Worm (Caenorhabditis elegans) whole organism, L4 larva: ENCODE measurements around the gene ZK1320.11.
A peak's percentile ranks its signal among the peaks of the same experiment; 100 is the strongest.

Experiments used
- D1046.2 ChIP-seq: fragments of 200-800 bp; sonication (Bioruptor generic); IDR thresholded peaks from 2 replicates; pipeline ENCODE4 v1.3.6; 2022; ENCODE audit warnings: missing genetic modification characterization, missing compliant biosample characterization
- F26F4.8 ChIP-seq: fragments of 200-800 bp; sonication (Bioruptor generic); conservative IDR thresholded peaks from 2 replicates; pipeline ENCODE4 v1.3.6; 2022; ENCODE audit warnings: missing genetic modification characterization, missing compliant biosample characterization
- F44E2.7 ChIP-seq: fragments of 200-800 bp; sonication (Bioruptor generic); IDR thresholded peaks from 2 replicates; pipeline ENCODE4 v2.1.2; 2022; ENCODE audit warnings: missing genetic modification characterization, missing compliant biosample characterization
- R02D3.7 ChIP-seq: fragments of 150-350 bp; sonication (generic microtip); optimal IDR thresholded peaks from 3 replicates; lab custom pipeline; 2014; ENCODE audit warnings: missing biosample characterization, missing genetic modification characterization
- Y48G9A.11 ChIP-seq: fragments of 200-800 bp; sonication (Bioruptor generic); IDR thresholded peaks from 2 replicates; pipeline ENCODE4 v1.3.6; 2022; ENCODE audit warnings: missing genetic modification reagents, missing genetic modification characterization, missing compliant biosample characterization
- ZK337.2 ChIP-seq: fragments of 200-800 bp; sonication (Bioruptor generic); IDR thresholded peaks from 2 replicates; pipeline ENCODE4 v1.3.6; 2022; ENCODE audit warnings: missing genetic modification reagents, missing genetic modification characterization, missing compliant biosample characterization
- ceh-44 ChIP-seq: fragments of 200-800 bp; sonication (Bioruptor generic); IDR thresholded peaks from 2 replicates; pipeline ENCODE4 v1.3.6; 2022; ENCODE audit warnings: missing genetic modification reagents, missing genetic modification characterization, missing compliant biosample characterization
- ceh-62 ChIP-seq: sonication (generic microtip); optimal IDR thresholded peaks from 2 replicates; lab custom pipeline; 2017; ENCODE audit warnings: missing biosample characterization, missing genetic modification characterization
- ctbp-1 ChIP-seq: fragments of 200-800 bp; sonication (Bioruptor generic); IDR thresholded peaks from 2 replicates; pipeline ENCODE4 v1.3.6; 2022; ENCODE audit warnings: missing genetic modification reagents, missing genetic modification characterization, missing compliant biosample characterization
- daf-16 ChIP-seq, 3 experiments: sonication (generic microtip); optimal IDR thresholded peaks; 2 replicates each; lab custom pipeline; 2016 to 2017; ENCODE audit warnings: missing genetic modification characterization in 3 of 3, missing genetic modification reagents in 3 of 3, mild to moderate bottlenecking in 2 of 3, missing compliant biosample characterization in 2 of 3, missing biosample characterization in 1 of 3, moderate library complexity in 1 of 3
- dmd-6 ChIP-seq: fragments of 200-800 bp; sonication (Bioruptor generic); IDR thresholded peaks from 2 replicates; pipeline ENCODE4 v1.3.6; 2022; ENCODE audit warnings: missing genetic modification reagents, missing genetic modification characterization, missing compliant biosample characterization
- dmd-8 ChIP-seq: fragments of 200-800 bp; sonication (Bioruptor generic); IDR thresholded peaks from 2 replicates; pipeline ENCODE4 v1.3.6; 2022; ENCODE audit warnings: missing genetic modification characterization, missing compliant biosample characterization
- dpl-1 ChIP-seq: fragments of 150-350 bp; optimal IDR thresholded peaks from 2 replicates; lab custom pipeline; 2014; ENCODE audit warnings: missing biosample characterization, missing genetic modification reagents, missing genetic modification characterization
- duxl-1 ChIP-seq: sonication (generic microtip); optimal IDR thresholded peaks from 2 replicates; lab custom pipeline; 2016; ENCODE audit warnings: mild to moderate bottlenecking, missing genetic modification characterization, moderate library complexity, missing compliant biosample characterization; ENCODE audit not compliant: poor library complexity
- egl-43 ChIP-seq: fragments of 200-800 bp; sonication (Bioruptor generic); IDR thresholded peaks from 2 replicates; pipeline ENCODE4 v1.3.6; 2022; ENCODE audit warnings: missing genetic modification reagents, missing genetic modification characterization, missing compliant biosample characterization
- gei-8 ChIP-seq: fragments of 200-800 bp; sonication (Bioruptor generic); optimal IDR thresholded peaks from 2 replicates; lab custom pipeline; 2018; ENCODE audit warnings: mild to moderate bottlenecking, missing genetic modification characterization, missing compliant biosample characterization
- hlh-11 ChIP-seq: fragments of 200-800 bp; sonication (Bioruptor generic); optimal IDR thresholded peaks from 2 replicates; lab custom pipeline; 2018; ENCODE audit warnings: mild to moderate bottlenecking, missing genetic modification characterization, missing compliant biosample characterization
- hlh-30 ChIP-seq: sonication (generic microtip); optimal IDR thresholded peaks from 2 replicates; lab custom pipeline; 2017; ENCODE audit warnings: antibody characterized with exemption, mild to moderate bottlenecking, missing genetic modification characterization, missing compliant biosample characterization; ENCODE audit not compliant: insufficient read depth
- lim-7 ChIP-seq: fragments of 200-800 bp; sonication (Bioruptor generic); IDR thresholded peaks from 2 replicates; pipeline ENCODE4 v1.3.6; 2022; ENCODE audit warnings: missing genetic modification characterization, missing compliant biosample characterization
- lin-1 ChIP-seq: fragments of 200-800 bp; sonication (Bioruptor generic); IDR thresholded peaks from 2 replicates; pipeline ENCODE4 v1.3.6; 2022; ENCODE audit warnings: missing genetic modification reagents, missing genetic modification characterization, missing compliant biosample characterization
- lin-38 ChIP-seq: fragments of 200-800 bp; sonication (Bioruptor generic); IDR thresholded peaks from 2 replicates; pipeline ENCODE4 v1.3.6; 2022; ENCODE audit warnings: missing genetic modification reagents, missing genetic modification characterization, missing compliant biosample characterization
- lsy-2 ChIP-seq, 2 experiments: fragments of 150-350 bp in 1 of 2; sonication (generic microtip) in 1 of 2; optimal IDR thresholded peaks; 2 replicates each; lab custom pipeline; 2014 to 2017; ENCODE audit warnings: missing biosample characterization in 2 of 2, missing genetic modification characterization in 2 of 2
- mep-1 ChIP-seq: fragments of 150-350 bp; sonication (generic microtip); optimal IDR thresholded peaks from 3 replicates; lab custom pipeline; 2014; ENCODE audit warnings: missing biosample characterization, missing genetic modification characterization
- mes-2 ChIP-seq: sonication (generic microtip); optimal IDR thresholded peaks from 2 replicates; lab custom pipeline; 2016; ENCODE audit warnings: missing genotype, mild to moderate bottlenecking, missing genetic modification characterization, missing compliant biosample characterization; ENCODE audit not compliant: poor library complexity, severe bottlenecking
- mxl-3 ChIP-seq: fragments of 200-800 bp; sonication (Bioruptor generic); optimal IDR thresholded peaks from 2 replicates; lab custom pipeline; 2018; ENCODE audit warnings: mild to moderate bottlenecking, missing genetic modification characterization, missing compliant biosample characterization
- nhr-10 ChIP-seq: fragments of 150-350 bp; optimal IDR thresholded peaks from 2 replicates; lab custom pipeline; 2014; ENCODE audit warnings: missing biosample characterization, missing genetic modification characterization
- nhr-11 ChIP-seq: fragments of 150-350 bp; optimal IDR thresholded peaks from 2 replicates; lab custom pipeline; 2014; ENCODE audit warnings: missing biosample characterization, missing genetic modification characterization
- nhr-28 ChIP-seq: fragments of 150-350 bp; optimal IDR thresholded peaks from 2 replicates; lab custom pipeline; 2014; ENCODE audit warnings: missing biosample characterization, missing genetic modification characterization
- pha-4 ChIP-seq, 2 experiments: fragments of 150-350 bp in 1 of 2; fragments of 200-800 bp in 1 of 2; sonication (Bioruptor generic) in 1 of 2; IDR thresholded peaks in 1 of 2; optimal IDR thresholded peaks in 1 of 2; 2 replicates each; pipeline versions ENCODE4 v1.3.6 to Lab custom; 2014 to 2022; ENCODE audit warnings: missing genetic modification characterization in 2 of 2, missing genetic modification reagents in 2 of 2, missing biosample characterization in 1 of 2, missing compliant biosample characterization in 1 of 2
- pqm-1 ChIP-seq: sonication (generic microtip); optimal IDR thresholded peaks from 2 replicates; lab custom pipeline; 2017; ENCODE audit warnings: missing biosample characterization, missing genetic modification characterization
- saeg-2 ChIP-seq: fragments of 200-800 bp; sonication (Bioruptor generic); IDR thresholded peaks from 2 replicates; pipeline ENCODE4 v1.3.6; 2022; ENCODE audit warnings: missing genetic modification reagents, missing genetic modification characterization, missing compliant biosample characterization
- unc-130 ChIP-seq: sonication (generic microtip); optimal IDR thresholded peaks from 2 replicates; lab custom pipeline; 2016; ENCODE audit warnings: missing genetic modification reagents, missing genetic modification characterization, missing compliant biosample characterization
- vab-7 ChIP-seq: fragments of 200-800 bp; sonication (Bioruptor generic); IDR thresholded peaks from 2 replicates; pipeline ENCODE4 v1.3.6; 2022; ENCODE audit warnings: missing genetic modification reagents, missing genetic modification characterization, missing compliant biosample characterization
- zag-1 ChIP-seq: fragments of 150-350 bp; optimal IDR thresholded peaks from 2 replicates; lab custom pipeline; 2014; ENCODE audit warnings: missing biosample characterization, missing genetic modification characterization

The ZK1320.11 gene

DNA sequence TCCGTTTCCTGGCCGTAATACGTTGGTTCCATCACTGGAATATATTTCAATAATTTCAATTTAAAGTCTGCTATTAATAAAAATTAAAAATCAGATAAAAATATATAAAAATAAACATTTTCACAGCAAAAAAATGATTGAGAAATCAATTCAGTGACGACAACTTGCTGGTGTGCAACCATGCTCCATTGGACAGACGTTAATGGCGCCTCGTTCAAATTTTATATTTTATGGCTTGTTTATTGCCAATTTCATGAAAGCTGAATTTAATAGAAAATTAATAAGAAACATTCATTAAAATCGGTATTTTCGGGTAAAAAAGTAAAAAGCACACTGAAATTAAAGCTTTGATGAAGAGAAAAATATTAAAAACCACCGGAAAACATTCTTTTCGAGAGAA is 38.8 kb downstream of the ZK1320.11 start, which contains the start of gene Y53C12A.3 (continued):
- TF ChIP-seq nhr-11 (tag; lab: Kevin White, UChicago) (no peak), egl-43 (GFP tag; lab: Robert Waterston, UW) (no peak), R02D3.7 (tag; lab: Kevin White, UChicago) (no peak), unc-130 (GFP tag; lab: Kevin White, UChicago) (no peak), dmd-8 (GFP tag; lab: Robert Waterston, UW) (no peak), ZK337.2 (GFP tag; lab: Robert Waterston, UW) (no peak), nhr-28 (peak; percentile 6), ctbp-1 (GFP tag; lab: Robert Waterston, UW) (no peak), D1046.2 (GFP tag; lab: Robert Waterston, UW) (no peak), duxl-1 (tag; lab: Kevin White, UChicago) (no peak)

DNA sequence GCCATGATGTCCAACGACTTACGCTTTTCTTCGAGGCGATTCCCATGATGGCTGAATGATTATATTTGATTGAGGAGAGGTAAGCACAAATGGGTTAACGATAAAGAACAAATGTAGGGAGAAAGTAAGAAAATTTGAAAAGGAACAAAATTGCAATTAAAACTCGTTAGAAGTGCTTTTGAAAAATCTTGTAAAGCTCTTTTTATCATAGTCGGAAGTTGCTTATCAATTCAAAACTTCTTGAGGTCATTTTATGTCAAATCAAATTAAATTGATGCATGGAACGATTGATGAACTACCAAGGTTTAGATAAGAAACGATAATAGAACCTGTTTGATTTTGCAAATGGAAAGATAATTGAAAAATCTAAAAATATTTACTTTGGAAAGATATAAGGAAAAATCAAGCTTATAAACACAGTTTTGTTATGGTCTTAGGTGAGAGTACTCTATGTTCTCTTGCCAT is 41.4 kb downstream of the ZK1320.11 start, which contains the start of gene glt-5:
glt-5 (minus strand) TSS at position 51 of the 465 bp plus-strand sequence.
- no peak for TF ChIP-seq ceh-62 (tag; lab: Kevin White, UChicago)
- no peak for TF ChIP-seq saeg-2 (GFP tag; lab: Robert Waterston, UW)
- no peak for TF ChIP-seq F44E2.7 (GFP tag; lab: Robert Waterston, UW)
- TF ChIP-seq hlh-11 (tag; lab: Kevin White, UChicago) = no peak
- no peak for TF ChIP-seq zag-1 (tag; lab: Kevin White, UChicago)
- no peak for TF ChIP-seq ceh-44
- TF ChIP-seq mxl-3 (GFP tag; lab: Kevin White, UChicago) = no peak
- no peak for TF ChIP-seq F26F4.8 (GFP tag; lab: Robert Waterston, UW)

DNA sequence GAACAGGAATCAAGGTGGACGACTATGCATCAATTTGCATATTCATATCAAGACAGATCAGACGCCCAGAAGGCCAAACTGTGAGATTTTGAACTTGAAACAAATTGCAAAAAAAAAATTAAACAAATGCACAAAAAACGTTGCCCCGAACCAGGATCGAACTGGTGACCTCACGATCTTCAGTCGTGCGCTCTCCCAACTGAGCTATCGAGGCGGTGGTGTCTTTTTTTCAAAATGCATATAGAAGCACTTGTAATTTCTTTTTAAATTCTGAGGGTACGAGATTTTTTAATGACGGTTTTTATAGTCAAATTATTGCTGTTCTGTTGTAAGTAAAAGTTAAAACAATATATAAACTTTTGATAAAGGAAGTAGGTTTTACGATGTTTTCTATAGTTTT is 45.7 kb downstream of the ZK1320.11 start:
- TF ChIP-seq ceh-44 (0 out of 2 replicates have a peak, but pooled peaks have one; percentile 13), gei-8 (no peak), unc-130 (GFP tag; lab: Kevin White, UChicago) (peak; percentile 0), mep-1 (tag; lab: Kevin White, UChicago) (peak; percentile 32), hlh-30 (tag; lab: Kevin White, UChicago) (peak; percentile 36), lsy-2 (tag; optimal IDR thresholded peaks at IDR 0.05; lab: Kevin White, UChicago) (peak in 1 of 2 experiments; percentile 42), nhr-10 (tag; lab: Kevin White, UChicago) (no peak), daf-16 (GFP tag; optimal IDR thresholded peaks at IDR 0.05; lab: Kevin White, UChicago) (peak in 1 of 2 experiments; percentile 29), daf-16 (tag; optimal IDR thresholded peaks at IDR 0.05; lab: Kevin White, UChicago) (no peak), dpl-1 (peak; percentile 10), pqm-1 (tag; lab: Kevin White, UChicago) (no peak), dmd-6 (GFP tag; lab: Robert Waterston, UW) (peak; percentile 27; the same call in 1 of the 2 replicates), mes-2 (tag; lab: Kevin White, UChicago) (peak; percentile 59), lim-7 (GFP tag; lab: Robert Waterston, UW) (peak; percentile 67), vab-7 (GFP tag; lab: Robert Waterston, UW) (peak; percentile 75), lin-38 (GFP tag; lab: Robert Waterston, UW) (peak; percentile 59), pha-4 (GFP tag; IDR thresholded peaks at IDR 0.05; lab: Robert Waterston, UW) (peak; percentile 58; the same call in 1 of the 2 replicates), pha-4 (tag; optimal IDR thresholded peaks at IDR 0.05; lab: Kevin White, UChicago) (no peak), Y48G9A.11 (GFP tag; lab: Robert Waterston, UW) (peak; percentile 39; the same call in 1 of the 2 replicates), lin-1 (GFP tag; lab: Robert Waterston, UW) (no peak)
